Worm (Caenorhabditis elegans) whole organism, L1 larva: Measurements from ENCODE around the gene srh-38.

Source experiments
- fkh-10 ChIP-seq: sonication (generic microtip); optimal IDR thresholded peaks from 2 replicates; lab custom pipeline; 2017; ENCODE audit warnings: missing biosample characterization, missing genetic modification reagents, missing genetic modification characterization
- lin-13 ChIP-seq: fragments of 150-350 bp; optimal IDR thresholded peaks from 2 replicates; lab custom pipeline; 2014; ENCODE audit warnings: missing biosample characterization, missing genetic modification reagents, missing genetic modification characterization
- lin-14 ChIP-seq: fragments of 200-800 bp; sonication (Bioruptor generic); optimal IDR thresholded peaks from 2 replicates; lab custom pipeline; 2018; ENCODE audit warnings: mild to moderate bottlenecking, missing genetic modification characterization, moderate library complexity, missing compliant biosample characterization
- lin-35 ChIP-seq, 2 experiments: fragments of 150-350 bp; optimal IDR thresholded peaks; 2 replicates each; lab custom pipeline; 2014; ENCODE audit warnings: missing biosample characterization in 2 of 2, missing genetic modification characterization in 2 of 2, missing genetic modification reagents in 2 of 2
- nhr-20 ChIP-seq: sonication (generic microtip); optimal IDR thresholded peaks from 2 replicates; lab custom pipeline; 2016; ENCODE audit warnings: mild to moderate bottlenecking, missing genetic modification characterization, missing compliant biosample characterization
- pax-3 ChIP-seq: fragments of 200-800 bp; sonication (Bioruptor generic); optimal IDR thresholded peaks from 2 replicates; lab custom pipeline; 2018; ENCODE audit warnings: mild to moderate bottlenecking, missing genetic modification characterization, moderate library complexity, missing compliant biosample characterization
- snpc-4 ChIP-seq: fragments of 150-350 bp; optimal IDR thresholded peaks from 2 replicates; lab custom pipeline; 2014; ENCODE audit warnings: missing biosample characterization, missing genetic modification characterization
- unc-130 ChIP-seq: fragments of 150-350 bp; optimal IDR thresholded peaks from 2 replicates; lab custom pipeline; 2017; ENCODE audit warnings: missing biosample characterization, missing genetic modification characterization, inconsistent platforms
- unc-86 ChIP-seq: sonication (generic microtip); optimal IDR thresholded peaks from 2 replicates; lab custom pipeline; 2016; ENCODE audit warnings: missing genetic modification characterization, missing compliant biosample characterization
- ztf-11 ChIP-seq, 2 experiments: sonication (generic microtip); optimal IDR thresholded peaks; 2 replicates each; lab custom pipeline; 2016 to 2017; ENCODE audit warnings: missing genetic modification characterization in 2 of 2, missing biosample characterization in 1 of 2, missing compliant biosample characterization in 1 of 2

- TF ChIP-seq fkh-10 (GFP tag; lab: Kevin White, UChicago) = no peak
- TF ChIP-seq unc-86 = no peak
- no peak for TF ChIP-seq nhr-20 (tag; lab: Kevin White, UChicago)
- no peak for TF ChIP-seq lin-13 (GFP tag; lab: Kevin White, UChicago)
- no peak for TF ChIP-seq unc-130 (tag; lab: Kevin White, UChicago)
- TF ChIP-seq lin-14 (GFP tag; lab: Kevin White, UChicago) = no peak
- no peak for TF ChIP-seq pax-3
- TF ChIP-seq lin-35 (GFP tag; optimal IDR thresholded peaks at IDR 0.05; lab: Kevin White, UChicago) = no peak
- no peak for TF ChIP-seq snpc-4
- no peak for TF ChIP-seq ztf-11 (tag; optimal IDR thresholded peaks at IDR 0.05; lab: Kevin White, UChicago)
These were observed 13.0 kb downstream of the srh-38 start, which contains the start of gene zmp-3 for ce11 chrV:2909525-2909924.
